Fruit fly (Drosophila melanogaster): ENCODE data around the gene CCT2.
A peak's percentile ranks its signal among the peaks of the same experiment; 100 is the strongest.

Gene CCT2

DNA sequence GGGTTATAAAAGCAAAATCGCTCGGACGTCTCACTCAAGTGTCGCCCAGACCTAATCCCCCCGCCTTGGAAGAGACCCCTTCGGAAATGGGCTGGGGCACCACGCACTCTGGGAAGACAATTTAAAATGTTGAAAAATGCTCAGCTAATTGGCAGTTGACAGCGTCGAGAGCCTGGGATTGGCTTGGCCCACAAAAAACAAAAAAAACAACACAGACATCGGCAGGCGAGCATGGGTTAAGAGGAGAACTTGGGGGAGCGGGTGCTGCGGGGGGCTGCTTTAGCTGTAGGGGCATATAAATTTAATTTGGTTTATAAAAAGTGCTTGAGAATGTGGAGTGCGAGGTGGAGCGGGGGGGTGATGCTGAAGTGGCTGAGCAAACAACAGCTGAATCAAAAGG, 33.2 kb downstream of the CCT2 start (continued):
- TF ChIP-seq CG18599 (GFP tag; optimal IDR thresholded peaks at IDR 0.05) (peak; percentile 14), Bteb2 (GFP tag; optimal IDR thresholded peaks at IDR 0.05) (no peak), jigr1 (GFP tag; IDR thresholded peaks at IDR 0.05) (no peak), seq (GFP tag; IDR thresholded peaks at IDR 0.05) (no peak), grau (tag; optimal IDR thresholded peaks at IDR 0.05) (no peak), sima (GFP tag; optimal IDR thresholded peaks at IDR 0.05) (no peak), ERR (GFP tag; optimal IDR thresholded peaks at IDR 0.05) (no peak), Fer2 (tag; optimal IDR thresholded peaks at IDR 0.05) (no peak), Xrp1 (GFP tag; IDR thresholded peaks at IDR 0.05) (0 out of 2 replicates have a peak, but pooled peaks have one; percentile 4)

DNA sequence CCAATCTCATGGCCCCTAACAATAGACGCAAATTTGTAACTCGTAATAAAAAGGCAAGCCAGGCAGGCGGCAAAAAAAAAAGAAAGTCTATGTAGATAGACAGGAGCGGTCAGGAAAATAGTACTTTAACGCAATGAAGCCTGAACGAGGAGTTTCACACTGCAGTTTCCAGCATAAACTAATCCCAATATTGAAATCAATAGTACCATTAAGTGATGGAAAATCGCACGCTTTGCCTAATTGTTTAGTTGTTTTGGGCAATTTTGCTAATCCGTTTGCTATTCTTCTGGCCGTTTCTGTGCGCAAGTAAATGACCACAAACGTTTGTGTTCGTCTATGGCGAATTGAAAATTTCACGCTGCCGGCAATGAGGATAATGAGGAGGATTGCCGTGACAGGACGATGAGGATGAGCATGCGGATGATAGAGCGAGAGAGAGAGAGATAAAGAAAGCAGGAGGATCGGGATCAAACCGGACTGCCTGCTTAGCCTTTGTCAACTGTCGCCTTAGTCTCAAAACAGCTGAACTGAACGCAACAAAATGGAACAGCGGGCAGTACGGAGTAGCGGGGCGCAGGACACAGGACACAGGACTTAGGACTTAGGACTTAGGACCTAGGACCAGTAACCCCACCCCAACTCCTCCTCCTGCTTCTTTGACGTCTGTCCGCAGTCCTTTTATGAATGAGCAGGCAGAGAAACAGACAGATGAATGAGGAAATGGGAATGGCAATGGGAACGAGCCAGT, 38.1 kb downstream of the CCT2 start:
- TF ChIP-seq sens (GFP tag) (peak; percentile 67), CG11696 (GFP tag; IDR thresholded peaks at IDR 0.05) (peak; percentile 76), az2 (GFP tag; optimal IDR thresholded peaks at IDR 0.05) (peak; percentile 2), ind (GFP tag; optimal IDR thresholded peaks at IDR 0.05) (peak; percentile 11), CG12769 (tag; optimal IDR thresholded peaks at IDR 0.05) (no peak), CG1603 (tag; optimal IDR thresholded peaks at IDR 0.05) (peak; percentile 45), Doc3 (GFP tag; IDR thresholded peaks at IDR 0.05; ENCODE audit: partially characterized antibody) (0 out of 3 replicates have a peak, but pooled peaks have one; percentile 18), CG2120 (GFP tag; optimal IDR thresholded peaks at IDR 0.05) (peak; percentile 28), CG6689 (GFP tag; IDR thresholded peaks at IDR 0.05) (peak; percentile 38), CG10979 (tag; optimal IDR thresholded peaks at IDR 0.05) (peak; percentile 19), CG18619 (GFP tag; optimal IDR thresholded peaks at IDR 0.05) (no peak), bcd (GFP tag; optimal IDR thresholded peaks at IDR 0.05) (peak; percentile 17), eve (GFP tag; optimal IDR thresholded peaks at IDR 0.05) (peak in 1 of 2 experiments; percentile 52), HLH3B (GFP tag; IDR thresholded peaks at IDR 0.05) (0 out of 2 replicates have a peak, but pooled peaks have one; percentile 18), CG4424 (GFP tag; optimal IDR thresholded peaks at IDR 0.05) (peak; percentile 3), CG30403 (GFP tag; optimal IDR thresholded peaks at IDR 0.05) (peak; percentile 30), lab (GFP tag; optimal IDR thresholded peaks at IDR 0.05) (peak; percentile 47), Trl (optimal IDR thresholded peaks at IDR 0.05) (no peak), Trl (GFP tag; optimal IDR thresholded peaks at IDR 0.05) (no peak), Ets65A (GFP tag) (peak; percentile 27), Pdp1 (GFP tag; optimal IDR thresholded peaks at IDR 0.05) (peak in 1 of 2 experiments; percentile 18), nerfin-1 (tag; optimal IDR thresholded peaks at IDR 0.05) (peak; percentile 13), Nf-YC (tag; optimal IDR thresholded peaks at IDR 0.05) (no peak), CG16815 (GFP tag; optimal IDR thresholded peaks at IDR 0.05) (no peak), insv (GFP tag; optimal IDR thresholded peaks at IDR 0.05) (peak in 1 of 2 experiments; percentile 47), zfh1 (GFP tag; IDR thresholded peaks at IDR 0.05) (peak; percentile 62; the same call in 2 of the 3 replicates), twi (tag; optimal IDR thresholded peaks at IDR 0.05) (peak; percentile 33), CG8290 (GFP tag; optimal IDR thresholded peaks at IDR 0.05) (no peak), CG8290 (tag; optimal IDR thresholded peaks at IDR 0.05) (peak in 1 of 2 experiments; percentile 36), CG7839 (tag; optimal IDR thresholded peaks at IDR 0.05) (peak; percentile 40), CG17186 (GFP tag; optimal IDR thresholded peaks at IDR 0.05) (no peak), CG11504 (tag; optimal IDR thresholded peaks at IDR 0.05) (peak; percentile 31), dmrt99B (tag; optimal IDR thresholded peaks at IDR 0.05) (peak; percentile 35), Med (GFP tag) (peak; percentile 77), CG18262 (tag; optimal IDR thresholded peaks at IDR 0.05) (peak; percentile 13), CG2875 (GFP tag; optimal IDR thresholded peaks at IDR 0.05) (no peak), CG15479 (GFP tag; optimal IDR thresholded peaks at IDR 0.05) (peak; percentile 67), Ptx1 (GFP tag; IDR thresholded peaks at IDR 0.05) (peak; percentile 38; the same call in 1 of the 2 replicates), gem (tag; optimal IDR thresholded peaks at IDR 0.05) (peak; percentile 49), dpn (GFP tag; optimal IDR thresholded peaks at IDR 0.05) (peak in 1 of 2 experiments; percentile 19)
